Fruit fly (Drosophila melanogaster): ENCODE data around the gene CG11755.

DNA sequence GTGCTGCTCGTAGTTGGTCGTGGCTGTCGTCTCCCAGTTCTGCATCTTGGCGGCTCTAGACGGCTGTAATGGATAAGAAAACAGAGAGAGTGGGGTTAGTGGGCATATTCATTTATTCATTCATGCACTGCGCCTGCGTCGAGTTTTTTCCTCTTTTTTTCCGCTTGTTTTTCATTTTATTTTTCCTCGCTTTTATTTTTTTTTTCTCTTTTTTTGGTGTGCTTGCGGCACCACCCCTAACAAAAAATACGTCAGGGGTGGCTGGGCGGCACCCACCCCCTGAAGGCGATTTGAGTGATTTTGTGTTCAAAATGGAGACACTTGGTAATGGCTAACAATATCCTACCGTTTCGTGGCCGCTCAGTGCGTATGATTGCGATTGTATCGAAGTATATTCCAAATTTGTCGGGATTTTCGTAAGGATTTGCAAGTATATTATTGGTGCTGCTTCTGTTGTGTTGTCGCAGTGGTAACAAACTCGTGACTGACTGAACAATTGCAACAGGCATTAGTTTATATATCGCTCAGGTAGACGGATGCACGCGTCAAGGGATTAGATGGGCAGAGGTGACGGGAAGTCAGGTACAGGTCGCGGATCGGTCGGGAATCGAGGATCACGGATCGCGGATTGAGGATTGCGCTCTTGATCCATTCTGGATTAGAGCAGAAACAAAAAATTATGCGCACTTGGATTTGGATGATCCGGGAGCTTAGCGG is 17.6 kb downstream of the CG11755 start:
- TF ChIP-seq Sp1 (GFP tag; optimal IDR thresholded peaks at IDR 0.05), result peak; percentile 79
- no peak for TF ChIP-seq Hr83 (GFP tag; optimal IDR thresholded peaks at IDR 0.05; ENCODE audit: poor library complexity, severe bottlenecking)
- TF ChIP-seq OdsH (GFP tag; optimal IDR thresholded peaks at IDR 0.05), result no peak
- no peak for TF ChIP-seq pan (optimal IDR thresholded peaks at IDR 0.05)
- TF ChIP-seq Myc (optimal IDR thresholded peaks at IDR 0.05), result no peak
- no peak for TF ChIP-seq fru (GFP tag; optimal IDR thresholded peaks at IDR 0.05)
